Worm (Caenorhabditis elegans): ENCODE data around the gene sre-6.

Gene sre-6

DNA sequence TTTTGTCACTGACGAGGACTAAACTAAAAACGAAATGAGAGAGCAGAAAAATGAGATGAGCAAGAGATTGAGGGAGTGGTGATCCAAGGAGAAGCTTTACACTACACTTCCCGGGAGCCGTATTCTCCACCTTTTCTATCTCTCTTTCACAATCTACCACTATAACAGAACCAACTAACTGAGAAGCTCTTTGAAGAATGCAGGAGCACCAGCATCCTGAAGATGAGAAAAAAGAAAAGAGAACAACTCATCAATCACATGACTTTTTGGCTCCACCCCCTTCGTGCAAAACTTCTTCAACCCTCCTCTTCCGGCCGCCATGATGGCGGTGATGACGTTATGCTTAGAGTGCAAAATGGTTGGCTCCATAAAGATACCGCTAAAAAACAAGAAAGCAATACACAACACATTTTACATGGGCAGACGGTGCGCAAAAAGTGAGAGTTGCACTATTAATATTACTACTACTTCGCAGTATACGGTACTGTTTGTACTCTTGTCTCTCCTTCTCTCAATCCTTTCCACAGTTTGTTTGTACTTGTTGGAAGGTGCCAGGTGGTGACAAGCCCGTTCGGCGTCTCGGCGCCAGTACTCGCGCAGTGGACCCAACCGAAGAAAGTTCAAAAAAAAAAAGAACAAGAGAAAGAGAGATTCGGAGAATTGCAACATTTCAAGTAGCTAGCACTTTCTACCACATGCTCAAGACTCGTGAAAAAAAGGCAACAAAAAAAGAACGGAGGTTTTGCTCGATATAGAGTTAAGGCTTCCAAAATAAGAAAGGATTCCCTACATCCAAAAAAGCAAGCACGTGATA lies 43.4 kb downstream of the sre-6 start (continued):
- TF ChIP-seq nhr-12 (tag; optimal IDR thresholded peaks at IDR 0.05) (no peak), F16B12.6 (tag; optimal IDR thresholded peaks at IDR 0.05) (no peak), nhr-85 (tag) (no peak), sup-37 (GFP tag; optimal IDR thresholded peaks at IDR 0.05) (peak; percentile 12), isw-1 (GFP tag; IDR thresholded peaks at IDR 0.05) (no peak), hlh-17 (GFP tag; optimal IDR thresholded peaks at IDR 0.05; ENCODE audit: borderline replicate concordance) (no peak), ets-5 (GFP tag; IDR thresholded peaks at IDR 0.05) (no peak), efl-3 (GFP tag; optimal IDR thresholded peaks at IDR 0.05) (no peak), skn-1 (tag; optimal IDR thresholded peaks at IDR 0.05) (peak; percentile 6), nhr-76 (tag; optimal IDR thresholded peaks at IDR 0.05) (no peak), ceh-63 (GFP tag; optimal IDR thresholded peaks at IDR 0.05) (no peak), nhr-237 (tag; optimal IDR thresholded peaks at IDR 0.05) (no peak), tbx-2 (tag; optimal IDR thresholded peaks at IDR 0.05) (no peak), nhr-28 (tag; optimal IDR thresholded peaks at IDR 0.05) (no peak), aly-2 (tag; optimal IDR thresholded peaks at IDR 0.05) (no peak), nhr-90 (tag; optimal IDR thresholded peaks at IDR 0.05; ENCODE audit: poor library complexity) (no peak), lsy-2 (tag; optimal IDR thresholded peaks at IDR 0.05) (peak in 1 of 2 experiments; percentile 44), zip-4 (GFP tag; optimal IDR thresholded peaks at IDR 0.05) (no peak), vab-15 (tag; optimal IDR thresholded peaks at IDR 0.05) (no peak), tlp-1 (tag; optimal IDR thresholded peaks at IDR 0.05) (no peak), C04F5.9 (tag; optimal IDR thresholded peaks at IDR 0.05) (no peak), snu-23 (GFP tag; optimal IDR thresholded peaks at IDR 0.05) (peak; percentile 21), unc-98 (GFP tag; IDR thresholded peaks at IDR 0.05) (no peak), lin-15B (tag; optimal IDR thresholded peaks at IDR 0.05) (no peak), unc-30 (tag; optimal IDR thresholded peaks at IDR 0.05) (no peak), nhr-11 (tag; optimal IDR thresholded peaks at IDR 0.05) (no peak), lin-39 (tag; optimal IDR thresholded peaks at IDR 0.05) (peak; percentile 54), nhr-20 (tag; optimal IDR thresholded peaks at IDR 0.05) (no peak), mab-9 (GFP tag; IDR thresholded peaks at IDR 0.05) (no peak), fos-1 (tag; optimal IDR thresholded peaks at IDR 0.05) (no peak), ceh-82 (tag; optimal IDR thresholded peaks at IDR 0.05) (no peak), ces-1 (GFP tag; optimal IDR thresholded peaks at IDR 0.05) (no peak), lin-14 (GFP tag; optimal IDR thresholded peaks at IDR 0.05) (peak; percentile 64), dsc-1 (tag; optimal IDR thresholded peaks at IDR 0.05) (peak; percentile 24), Y116A8C.19 (tag; optimal IDR thresholded peaks at IDR 0.05; ENCODE audit: borderline replicate concordance) (no peak), unc-62 (GFP tag; optimal IDR thresholded peaks at IDR 0.05) (no peak), snpc-4 (tag; optimal IDR thresholded peaks at IDR 0.05) (no peak), ama-1 (optimal IDR thresholded peaks at IDR 0.05) (peak; percentile 16), lir-3 (tag; optimal IDR thresholded peaks at IDR 0.05; ENCODE audit: poor library complexity) (no peak)

DNA sequence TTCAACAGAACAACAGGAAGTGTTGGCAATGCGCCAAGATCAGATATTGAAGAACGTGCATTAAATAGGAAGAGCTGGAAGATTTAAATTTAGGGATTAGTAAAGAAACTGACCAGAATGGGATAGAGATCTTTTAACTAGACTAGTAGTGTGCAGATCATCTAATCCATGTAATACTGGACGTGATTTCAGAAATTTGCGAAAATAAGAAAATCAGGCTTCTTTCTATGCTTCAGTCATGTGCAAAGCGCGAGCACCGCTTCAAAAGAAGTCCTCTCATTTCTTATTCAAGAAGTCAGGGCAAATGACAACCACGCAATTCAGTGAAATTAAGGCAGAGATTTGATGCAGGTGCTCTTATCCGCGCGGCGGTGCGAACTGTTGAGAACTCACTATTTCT lies 44.6 kb downstream of the sre-6 start:
- TF ChIP-seq efl-1 (optimal IDR thresholded peaks at IDR 0.05) (no peak), efl-1 (GFP tag; optimal IDR thresholded peaks at IDR 0.05 in 1 of 2) (peak in 1 of 2 experiments; percentile 59), ceh-88 (GFP tag; IDR thresholded peaks at IDR 0.05) (no peak), dpl-1 (GFP tag; optimal IDR thresholded peaks at IDR 0.05) (no peak), hlh-4 (tag; optimal IDR thresholded peaks at IDR 0.05) (no peak), dsc-1 (tag; optimal IDR thresholded peaks at IDR 0.05) (peak; percentile 60), lin-35 (GFP tag; optimal IDR thresholded peaks at IDR 0.05) (no peak), skn-1 (tag; optimal IDR thresholded peaks at IDR 0.05) (no peak), unc-62 (GFP tag; optimal IDR thresholded peaks at IDR 0.05) (no peak), lin-15B (tag; optimal IDR thresholded peaks at IDR 0.05) (no peak), elt-3 (tag; optimal IDR thresholded peaks at IDR 0.05) (no peak), fkh-8 (tag; optimal IDR thresholded peaks at IDR 0.05) (peak; percentile 29), unc-30 (tag; optimal IDR thresholded peaks at IDR 0.05) (no peak)
